Fruit fly (Drosophila melanogaster) whole organism, embryonic: Measurements from ENCODE around the gene CG33258.

Experiments used
- C15 ChIP-seq: fragments of 200-800 bp; sonication (Bioruptor generic); IDR thresholded peaks from 3 replicates; pipeline ENCODE4 v1.3.6; 2022; ENCODE audit warnings: missing biosample characterization, missing genetic modification characterization
- CG10209 ChIP-seq: fragments of 200-800 bp; sonication (Bioruptor generic); optimal IDR thresholded peaks from 3 replicates; lab custom pipeline; 2017; ENCODE audit warnings: missing biosample characterization, mild to moderate bottlenecking, missing genetic modification characterization, missing genetic modification reagents
- CG10267 ChIP-seq: fragments of 200-800 bp; sonication (Bioruptor generic); optimal IDR thresholded peaks from 2 replicates; lab custom pipeline; 2018; ENCODE audit warnings: missing biosample characterization, mild to moderate bottlenecking, missing genetic modification characterization, moderate library complexity
- CG10274 ChIP-seq: fragments of 200-800 bp; sonication (Bioruptor generic); optimal IDR thresholded peaks from 3 replicates; lab custom pipeline; 2017; ENCODE audit warnings: missing biosample characterization, mild to moderate bottlenecking, missing genetic modification characterization
- CG10431 ChIP-seq: fragments of 200-800 bp; sonication (Bioruptor generic); optimal IDR thresholded peaks from 3 replicates; lab custom pipeline; 2018; ENCODE audit warnings: missing biosample characterization, mild to moderate bottlenecking, missing genetic modification characterization
- CG10654 ChIP-seq: fragments of 200-800 bp; sonication (Bioruptor generic); optimal IDR thresholded peaks from 2 replicates; lab custom pipeline; 2016; ENCODE audit warnings: missing biosample characterization, missing genetic modification characterization
- CG10959 ChIP-seq: fragments of 200-800 bp; sonication (Bioruptor generic); IDR thresholded peaks from 2 replicates; pipeline ENCODE4 v1.3.6; 2022; ENCODE audit warnings: missing biosample characterization, missing genetic modification characterization
- CG11398 ChIP-seq: fragments of 200-800 bp; sonication (Bioruptor generic); optimal IDR thresholded peaks from 2 replicates; lab custom pipeline; 2016; ENCODE audit warnings: missing biosample characterization, missing genetic modification characterization
- CG1233 ChIP-seq: fragments of 200-800 bp; sonication (Bioruptor generic); optimal IDR thresholded peaks from 4 replicates; lab custom pipeline; 2018; ENCODE audit warnings: missing biosample characterization, mild to moderate bottlenecking, missing genetic modification characterization
- CG12391 ChIP-seq: fragments of 200-800 bp; sonication (Bioruptor generic); optimal IDR thresholded peaks from 3 replicates; lab custom pipeline; 2018; ENCODE audit warnings: missing biosample characterization, mild to moderate bottlenecking, missing genetic modification characterization, moderate library complexity
- CG12659 ChIP-seq: fragments of 200-800 bp; sonication (Bioruptor generic); optimal IDR thresholded peaks from 3 replicates; lab custom pipeline; 2017; ENCODE audit warnings: mild to moderate bottlenecking, missing biosample characterization, missing genetic modification reagents, missing genetic modification characterization
- CG15601 ChIP-seq: fragments of 200-800 bp; sonication (Bioruptor generic); optimal IDR thresholded peaks from 3 replicates; lab custom pipeline; 2019; ENCODE audit warnings: missing biosample characterization, mild to moderate bottlenecking, missing genetic modification characterization, moderate library complexity
- CG1602 ChIP-seq: fragments of 200-800 bp; sonication (Bioruptor generic); optimal IDR thresholded peaks from 3 replicates; lab custom pipeline; 2016; ENCODE audit warnings: missing biosample characterization, missing genetic modification characterization
- CG17829 ChIP-seq: fragments of 200-800 bp; optimal IDR thresholded peaks from 2 replicates; lab custom pipeline; 2019; ENCODE audit warnings: missing biosample characterization, mild to moderate bottlenecking, missing genetic modification characterization, moderate library complexity
- CG1832 ChIP-seq: fragments of 200-800 bp; sonication (Bioruptor generic); optimal IDR thresholded peaks from 2 replicates; lab custom pipeline; 2017; ENCODE audit warnings: missing biosample characterization, mild to moderate bottlenecking, missing genetic modification characterization, inconsistent platforms
- CG18599 ChIP-seq: fragments of 200-800 bp; sonication (Bioruptor generic); optimal IDR thresholded peaks from 3 replicates; lab custom pipeline; 2017; ENCODE audit warnings: missing biosample characterization, missing genetic modification characterization, mild to moderate bottlenecking, moderate library complexity, missing genetic modification reagents
- CG2120 ChIP-seq: fragments of 200-800 bp; sonication (Bioruptor generic); optimal IDR thresholded peaks from 3 replicates; lab custom pipeline; 2016; ENCODE audit warnings: missing biosample characterization, missing genetic modification characterization
- CG33557 ChIP-seq: fragments of 200-800 bp; sonication (Bioruptor generic); optimal IDR thresholded peaks from 2 replicates; lab custom pipeline; 2019; ENCODE audit warnings: missing biosample characterization, mild to moderate bottlenecking, missing genetic modification characterization, moderate library complexity
- CG34224 ChIP-seq: fragments of 200-800 bp; sonication (Bioruptor generic); IDR thresholded peaks from 3 replicates; pipeline ENCODE4 v1.3.6; 2022; ENCODE audit warnings: missing biosample characterization, missing genetic modification characterization; ENCODE audit not compliant: partially characterized antibody
- CG5953 ChIP-seq: fragments of 200-800 bp; sonication (Bioruptor generic); IDR thresholded peaks from 2 replicates; pipeline ENCODE4 v1.3.6; 2022; ENCODE audit warnings: missing biosample characterization, missing genetic modification characterization
- CG6654 ChIP-seq: fragments of 200-800 bp; sonication (Bioruptor generic); optimal IDR thresholded peaks from 2 replicates; lab custom pipeline; 2017; ENCODE audit warnings: missing biosample characterization, mild to moderate bottlenecking, missing genetic modification characterization
- CG6689 ChIP-seq: fragments of 200-800 bp; sonication (Bioruptor generic); IDR thresholded peaks from 2 replicates; pipeline ENCODE4 v1.3.6; 2022; ENCODE audit warnings: missing biosample characterization, missing genetic modification characterization
- CG8765 ChIP-seq: fragments of 200-800 bp; sonication (Bioruptor generic); IDR thresholded peaks from 2 replicates; pipeline ENCODE4 v1.3.6; 2022; ENCODE audit warnings: missing biosample characterization, missing genetic modification characterization
- CG9727 ChIP-seq: fragments of 200-800 bp; sonication (Bioruptor generic); optimal IDR thresholded peaks from 3 replicates; lab custom pipeline; 2017; ENCODE audit warnings: missing biosample characterization, mild to moderate bottlenecking, missing genetic modification characterization
- Dref ChIP-seq: fragments of 200-800 bp; sonication (Bioruptor generic); IDR thresholded peaks from 2 replicates; pipeline ENCODE4 v1.3.6; 2022; ENCODE audit warnings: missing biosample characterization, missing genetic modification characterization
- Ets65A ChIP-seq: fragments of 200-800 bp; sonication (Bioruptor generic); peaks from one replicate; lab custom pipeline; 2016; ENCODE audit warnings: missing biosample characterization, missing genetic modification characterization
- GATAe ChIP-seq: fragments of 200-800 bp; sonication (Bioruptor generic); conservative IDR thresholded peaks from 2 replicates; pipeline ENCODE4 v1.3.6; 2022; ENCODE audit warnings: missing biosample characterization, missing genetic modification characterization
- Hand ChIP-seq: fragments of 200-800 bp; sonication (Bioruptor generic); optimal IDR thresholded peaks from 2 replicates; lab custom pipeline; 2017; ENCODE audit warnings: mild to moderate bottlenecking, missing biosample characterization, missing genetic modification reagents, missing genetic modification characterization
- Hr78 ChIP-seq, 2 experiments: fragments of 200-800 bp in 1 of 2; fragments of >200 bp in 1 of 2; sonication (Bioruptor generic) in 1 of 2; optimal IDR thresholded peaks; 2 replicates each; lab custom pipeline; 2017 to 2019; ENCODE audit warnings: missing biosample characterization in 2 of 2, missing genetic modification characterization in 2 of 2, mild to moderate bottlenecking in 1 of 2, moderate library complexity in 1 of 2
- MBD-R2 ChIP-seq: fragments of 200-800 bp; sonication (Bioruptor generic); IDR thresholded peaks from 2 replicates; pipeline ENCODE4 v1.3.6; 2022; ENCODE audit warnings: missing biosample characterization, missing genetic modification characterization
- Rfx ChIP-seq: fragments of 200-800 bp; sonication (Bioruptor generic); IDR thresholded peaks from 2 replicates; pipeline ENCODE4 v1.3.6; 2022; ENCODE audit warnings: missing biosample characterization, missing genetic modification characterization
- Sox102F ChIP-seq: fragments of 200-800 bp; sonication (Bioruptor generic); optimal IDR thresholded peaks from 2 replicates; lab custom pipeline; 2018; ENCODE audit warnings: missing biosample characterization, mild to moderate bottlenecking, missing genetic modification characterization, moderate library complexity
- Spps ChIP-seq: fragments of 200-800 bp; sonication (Bioruptor generic); optimal IDR thresholded peaks from 2 replicates; lab custom pipeline; 2018; ENCODE audit warnings: missing biosample characterization, mild to moderate bottlenecking, missing genetic modification characterization
- YL-1 ChIP-seq: fragments of 200-800 bp; sonication (Bioruptor generic); optimal IDR thresholded peaks from 3 replicates; lab custom pipeline; 2017; ENCODE audit warnings: missing biosample characterization, mild to moderate bottlenecking, missing genetic modification characterization
- aop ChIP-seq: fragments of 200-800 bp; sonication (Bioruptor generic); IDR thresholded peaks from 2 replicates; pipeline ENCODE4 v1.3.6; 2022; ENCODE audit warnings: missing biosample characterization, missing genetic modification characterization
- ase ChIP-seq: fragments of 200-800 bp; sonication (Bioruptor generic); IDR thresholded peaks from 3 replicates; pipeline ENCODE4 v1.3.6; 2022; ENCODE audit warnings: missing biosample characterization, missing genetic modification characterization
- ato ChIP-seq: fragments of 200-800 bp; sonication (Bioruptor generic); IDR thresholded peaks from 2 replicates; pipeline ENCODE4 v1.3.6; 2022; ENCODE audit warnings: missing biosample characterization, missing genetic modification characterization; ENCODE audit not compliant: partially characterized antibody
- bab2 ChIP-seq: fragments of 200-800 bp; sonication (Bioruptor generic); optimal IDR thresholded peaks from 2 replicates; lab custom pipeline; 2016; ENCODE audit warnings: missing biosample characterization, missing genetic modification characterization
- crol ChIP-seq: fragments of 200-800 bp; sonication (Bioruptor generic); IDR thresholded peaks from 2 replicates; pipeline ENCODE4 v1.3.6; 2022; ENCODE audit warnings: missing biosample characterization, missing genetic modification characterization
- dan ChIP-seq: fragments of 200-800 bp; sonication (Bioruptor generic); IDR thresholded peaks from 2 replicates; pipeline ENCODE4 v1.3.6; 2022; ENCODE audit warnings: missing biosample characterization, missing genetic modification characterization
- eve ChIP-seq, 2 experiments: fragments of >200 bp; optimal IDR thresholded peaks; 2 replicates each; lab custom pipeline; 2017; ENCODE audit warnings: missing biosample characterization in 2 of 2, missing genetic modification characterization in 2 of 2
- gcm ChIP-seq: fragments of 200-800 bp; sonication (Bioruptor generic); optimal IDR thresholded peaks from 2 replicates; lab custom pipeline; 2019; ENCODE audit warnings: missing biosample characterization, mild to moderate bottlenecking, missing genetic modification characterization, moderate library complexity
- h ChIP-seq: fragments of >200 bp; optimal IDR thresholded peaks from 2 replicates; lab custom pipeline; 2017
- ind ChIP-seq: fragments of 200-800 bp; sonication (Bioruptor generic); optimal IDR thresholded peaks from 3 replicates; lab custom pipeline; 2016; ENCODE audit warnings: missing biosample characterization, missing genetic modification characterization
- lab ChIP-seq: fragments of 200-800 bp; sonication (Bioruptor generic); optimal IDR thresholded peaks from 3 replicates; lab custom pipeline; 2017; ENCODE audit warnings: missing biosample characterization, missing genetic modification characterization, mild to moderate bottlenecking, moderate library complexity, missing genetic modification reagents
- shn ChIP-seq: fragments of 200-800 bp; sonication (Bioruptor generic); optimal IDR thresholded peaks from 3 replicates; lab custom pipeline; 2016; ENCODE audit warnings: missing biosample characterization, missing genetic modification characterization
- sisA ChIP-seq: fragments of 200-800 bp; sonication (Bioruptor generic); IDR thresholded peaks from 2 replicates; pipeline ENCODE4 v1.3.6; 2022; ENCODE audit warnings: missing biosample characterization, missing genetic modification characterization
- sug ChIP-seq: fragments of 200-800 bp; optimal IDR thresholded peaks from 2 replicates; lab custom pipeline; 2019; ENCODE audit warnings: missing biosample characterization, mild to moderate bottlenecking, missing genetic modification characterization, moderate library complexity
- usp ChIP-seq: fragments of >200 bp; optimal IDR thresholded peaks from 2 replicates; lab custom pipeline; 2017; ENCODE audit warnings: missing biosample characterization, missing genetic modification characterization

Gene CG33258

dm6 chr3L:16060806-16061600, 21.3 kb upstream of the CG33258 start (continued):
- TF ChIP-seq CG6689 (peak; percentile 53; the same call in 1 of the 2 replicates), CG1602 (GFP tag; lab: Kevin White, UChicago) (peak; percentile 32), lab (GFP tag; lab: Kevin White, UChicago) (peak; percentile 50), CG34224 (no peak), CG12659 (peak; percentile 70), CG1832 (GFP tag; lab: Kevin White, UChicago) (no peak), eve (GFP tag; optimal IDR thresholded peaks at IDR 0.05; lab: Kevin White, UChicago) (peak in 1 of 2 experiments; percentile 87), Hr78 (GFP tag; optimal IDR thresholded peaks at IDR 0.05; lab: Kevin White, UChicago) (peak in 1 of 2 experiments; percentile 27), shn (GFP tag; lab: Kevin White, UChicago) (peak; percentile 11), CG15601 (tag; lab: Kevin White, UChicago) (no peak), CG5953 (GFP tag; lab: Robert Waterston, UW) (no peak), CG10959 (no peak), GATAe (GFP tag; lab: Robert Waterston, UW) (no peak), dan (GFP tag; lab: Robert Waterston, UW) (no peak), CG10431 (GFP tag; lab: Kevin White, UChicago) (no peak), CG10209 (GFP tag; lab: Kevin White, UChicago) (peak; percentile 53), ase (GFP tag; lab: Robert Waterston, UW) (no peak), CG10654 (GFP tag; lab: Kevin White, UChicago) (peak; percentile 5), crol (GFP tag; lab: Robert Waterston, UW) (peak; percentile 78), ato (GFP tag; lab: Robert Waterston, UW) (no peak), h (no peak), usp (no peak), gcm (no peak), CG8765 (GFP tag; lab: Robert Waterston, UW) (no peak), CG12391 (tag; lab: Kevin White, UChicago) (peak; percentile 57), Spps (tag; lab: Kevin White, UChicago) (peak; percentile 14), Sox102F (GFP tag; lab: Kevin White, UChicago) (no peak), Rfx (GFP tag; lab: Robert Waterston, UW) (peak; percentile 39; the same call in 1 of the 2 replicates), MBD-R2 (GFP tag; lab: Robert Waterston, UW) (peak; percentile 9; the same call in 1 of the 2 replicates), CG1233 (GFP tag; lab: Kevin White, UChicago) (peak; percentile 46), bab2 (peak; percentile 27), CG11398 (GFP tag; lab: Kevin White, UChicago) (no peak), sisA (GFP tag; lab: Robert Waterston, UW) (peak; percentile 20; the same call in 1 of the 2 replicates), ind (GFP tag; lab: Kevin White, UChicago) (peak; percentile 40), C15 (GFP tag; lab: Robert Waterston, UW) (0 out of 3 replicates have a peak, but pooled peaks have one; percentile 27), CG10274 (GFP tag; lab: Kevin White, UChicago) (peak; percentile 46), CG6654 (peak; percentile 6), Dref (GFP tag; lab: Robert Waterston, UW) (no peak), aop (GFP tag; lab: Robert Waterston, UW) (no peak), CG9727 (GFP tag; lab: Kevin White, UChicago) (peak; percentile 76), CG10267 (tag; lab: Kevin White, UChicago) (peak; percentile 43), CG17829 (peak; percentile 53), sug (no peak), CG18599 (GFP tag; lab: Kevin White, UChicago) (peak; percentile 42), CG33557 (GFP tag; lab: Kevin White, UChicago) (peak; percentile 9), YL-1 (GFP tag; lab: Kevin White, UChicago) (no peak), CG2120 (GFP tag; lab: Kevin White, UChicago) (peak; percentile 47), Hand (GFP tag; lab: Kevin White, UChicago) (no peak), Ets65A (GFP tag; lab: Kevin White, UChicago) (peak; percentile 82)
